Fruit fly (Drosophila melanogaster) whole organism, wandering third instar larva: ENCODE measurements around the gene Plp.
A peak's percentile ranks its signal among the peaks of the same experiment; 100 is the strongest.

Experiments used
- CG9705 ChIP-seq: fragments of 200-800 bp; sonication (Bioruptor generic); optimal IDR thresholded peaks from 2 replicates; lab custom pipeline; 2018; ENCODE audit warnings: missing biosample characterization, mild to moderate bottlenecking, missing genetic modification characterization
- CrebA ChIP-seq: fragments of 200-800 bp; sonication (Bioruptor generic); optimal IDR thresholded peaks from 2 replicates; lab custom pipeline; 2016; ENCODE audit warnings: missing biosample characterization, mild to moderate bottlenecking, missing genetic modification characterization, borderline replicate concordance
- Dif ChIP-seq: fragments of 200-275, 200-300 bp; sonication (Bioruptor generic); optimal IDR thresholded peaks from 2 replicates; lab custom pipeline; 2018; ENCODE audit warnings: missing biosample characterization, missing genetic modification characterization; ENCODE audit not compliant: partially characterized antibody
- GATAd ChIP-seq: sonication (Bioruptor generic); optimal IDR thresholded peaks from 2 replicates; lab custom pipeline; 2016; ENCODE audit warnings: missing biosample characterization, missing genetic modification characterization
- HLH106 ChIP-seq: fragments of 200-800 bp; optimal IDR thresholded peaks from 3 replicates; lab custom pipeline; 2019; ENCODE audit warnings: missing biosample characterization, mild to moderate bottlenecking, missing genetic modification characterization, moderate library complexity
- Hnf4 ChIP-seq: fragments of 200-800 bp; sonication (Bioruptor generic); optimal IDR thresholded peaks from 2 replicates; lab custom pipeline; 2016; ENCODE audit warnings: missing biosample characterization, mild to moderate bottlenecking, missing genetic modification characterization
- Hr83 ChIP-seq: fragments of 200-300 bp; sonication (Bioruptor generic); optimal IDR thresholded peaks from 2 replicates; lab custom pipeline; 2016; ENCODE audit warnings: missing biosample characterization, mild to moderate bottlenecking, missing genetic modification characterization, moderate library complexity; ENCODE audit not compliant: poor library complexity, severe bottlenecking
- Jra ChIP-seq: sonication (Bioruptor generic); optimal IDR thresholded peaks from 2 replicates; lab custom pipeline; 2016; ENCODE audit warnings: missing biosample characterization, missing genetic modification characterization
- Mio ChIP-seq: sonication (Bioruptor generic); optimal IDR thresholded peaks from 2 replicates; lab custom pipeline; 2016; ENCODE audit warnings: missing biosample characterization, missing genetic modification characterization
- Myc ChIP-seq: fragments of >200 bp; optimal IDR thresholded peaks from 2 replicates; lab custom pipeline; 2017
- N ChIP-seq: fragments of >200 bp; optimal IDR thresholded peaks from 2 replicates; lab custom pipeline; 2018; ENCODE audit warnings: missing biosample characterization, missing external identifiers, missing genetic modification characterization
- Sp1 ChIP-seq: fragments of 200-800 bp; sonication (Bioruptor generic); optimal IDR thresholded peaks from 3 replicates; lab custom pipeline; 2019; ENCODE audit warnings: missing biosample characterization, mild to moderate bottlenecking, missing genetic modification characterization, moderate library complexity
- Vsx2 ChIP-seq: fragments of 200-300, 225-300 bp; sonication (Bioruptor generic); optimal IDR thresholded peaks from 2 replicates; lab custom pipeline; 2018; ENCODE audit warnings: missing biosample characterization, missing genetic modification characterization; ENCODE audit not compliant: partially characterized antibody
- br ChIP-seq: fragments of 200-800 bp; sonication (Bioruptor generic); optimal IDR thresholded peaks from 2 replicates; lab custom pipeline; 2016; ENCODE audit warnings: missing biosample characterization, missing genetic modification characterization
- brk ChIP-seq: fragments of 200-800 bp; sonication (Bioruptor generic); optimal IDR thresholded peaks from 2 replicates; lab custom pipeline; 2016; ENCODE audit warnings: missing biosample characterization, mild to moderate bottlenecking, missing genetic modification characterization
- dl ChIP-seq, 2 experiments: fragments of 175-275, 200-275 bp in 1 of 2; fragments of 200-275 bp in 1 of 2; sonication (Bioruptor generic); optimal IDR thresholded peaks; lab custom pipeline; 2018; ENCODE audit warnings: mild to moderate bottlenecking in 2 of 2, missing biosample characterization in 2 of 2, missing genetic modification characterization in 2 of 2, moderate library complexity in 2 of 2; ENCODE audit not compliant: partially characterized antibody in 2 of 2, insufficient read depth in 1 of 2
- dsf ChIP-seq: sonication (Bioruptor generic); optimal IDR thresholded peaks from 2 replicates; lab custom pipeline; 2016; ENCODE audit warnings: missing biosample characterization, missing genetic modification characterization, borderline replicate concordance
- fru ChIP-seq: fragments of 200-800 bp; sonication (Bioruptor generic); optimal IDR thresholded peaks from 3 replicates; lab custom pipeline; 2016; ENCODE audit warnings: missing biosample characterization, mild to moderate bottlenecking, missing genetic modification characterization
- h ChIP-seq: fragments of 200-800 bp; sonication (Bioruptor generic); optimal IDR thresholded peaks from 3 replicates; lab custom pipeline; 2016; ENCODE audit warnings: missing biosample characterization, mild to moderate bottlenecking, missing genetic modification characterization
- pan ChIP-seq: fragments of >200 bp; optimal IDR thresholded peaks from 2 replicates; lab custom pipeline; 2017
- psq ChIP-seq: fragments of 200-800 bp; sonication (Bioruptor generic); optimal IDR thresholded peaks from 3 replicates; lab custom pipeline; 2017; ENCODE audit warnings: missing biosample characterization, mild to moderate bottlenecking, missing genetic modification characterization, moderate library complexity
- rgr ChIP-seq: fragments of 200-800 bp; sonication (Bioruptor generic); optimal IDR thresholded peaks from 3 replicates; lab custom pipeline; 2016; ENCODE audit warnings: missing biosample characterization, mild to moderate bottlenecking, missing genetic modification characterization
- sv ChIP-seq: fragments of 200-800 bp; sonication (Bioruptor generic); optimal IDR thresholded peaks from 3 replicates; lab custom pipeline; 2016; ENCODE audit warnings: missing biosample characterization, missing genetic modification characterization
- tai ChIP-seq: sonication (Bioruptor generic); optimal IDR thresholded peaks from 2 replicates; lab custom pipeline; 2016; ENCODE audit warnings: missing biosample characterization, missing genetic modification characterization
- usp ChIP-seq: fragments of >200 bp; optimal IDR thresholded peaks from 2 replicates; lab custom pipeline; 2017; ENCODE audit warnings: missing biosample characterization, missing genetic modification characterization
- woc ChIP-seq: sonication (Bioruptor generic); optimal IDR thresholded peaks from 2 replicates; lab custom pipeline; 2016; ENCODE audit warnings: missing biosample characterization, mild to moderate bottlenecking, missing genetic modification characterization

Gene Plp

dm6 chr3L:15089887-15090679, 4.4 kb downstream of the Plp start:
- TF ChIP-seq h: no peak
- TF ChIP-seq dl (GFP tag; optimal IDR thresholded peaks at IDR 0.05; lab: Kevin White, UChicago; ENCODE audit: insufficient read depth in 1 of 2, partially characterized antibody in 2 of 2): no peak

- TF ChIP-seq brk (GFP tag; lab: Kevin White, UChicago) (no peak), br (GFP tag; lab: Kevin White, UChicago) (no peak), HLH106 (tag; lab: Kevin White, UChicago) (no peak), tai (GFP tag; lab: Kevin White, UChicago) (no peak), Jra (GFP tag; lab: Kevin White, UChicago) (no peak), GATAd (GFP tag; lab: Kevin White, UChicago) (no peak), N (GFP tag; lab: Kevin White, UChicago) (no peak), Hnf4 (no peak), Hr83 (GFP tag; lab: Kevin White, UChicago) (no peak), sv (no peak)
These were observed 5.3 kb downstream of the Plp start for dm6 chr3L:15089083-15089704.

- TF ChIP-seq Vsx2 (GFP tag; lab: Kevin White, UChicago) (no peak), Myc (lab: Kevin White, UChicago) (no peak), sv (no peak), pan (lab: Kevin White, UChicago) (no peak), psq (GFP tag; lab: Kevin White, UChicago) (no peak), Hr83 (GFP tag; lab: Kevin White, UChicago) (no peak), dsf (GFP tag; lab: Kevin White, UChicago) (no peak), Jra (GFP tag; lab: Kevin White, UChicago) (no peak), HLH106 (tag; lab: Kevin White, UChicago) (no peak), dl (GFP tag; optimal IDR thresholded peaks at IDR 0.05; lab: Kevin White, UChicago; ENCODE audit: insufficient read depth in 1 of 2, partially characterized antibody in 2 of 2) (no peak), Dif (GFP tag; lab: Kevin White, UChicago) (no peak), br (GFP tag; lab: Kevin White, UChicago) (no peak), h (no peak)
These were observed 6.2 kb downstream of the Plp start for dm6 chr3L:15088285-15088684.

dm6 chr3L:15084288-15084687, 10.2 kb downstream of the Plp start:
- TF ChIP-seq woc (GFP tag; lab: Kevin White, UChicago): no peak
- TF ChIP-seq dsf (GFP tag; lab: Kevin White, UChicago): no peak
- no peak for TF ChIP-seq usp (GFP tag; lab: Kevin White, UChicago)
- no peak for TF ChIP-seq CrebA (GFP tag; lab: Kevin White, UChicago)

dm6 chr3L:15079278-15079677, 15.2 kb downstream of the Plp start:
- TF ChIP-seq Hr83 (GFP tag; lab: Kevin White, UChicago) (no peak), h (no peak), rgr (no peak), Jra (GFP tag; lab: Kevin White, UChicago) (no peak), CrebA (GFP tag; lab: Kevin White, UChicago) (no peak), Hnf4 (no peak), brk (GFP tag; lab: Kevin White, UChicago) (no peak), Myc (lab: Kevin White, UChicago) (peak; percentile 5), usp (GFP tag; lab: Kevin White, UChicago) (no peak), dl (GFP tag; optimal IDR thresholded peaks at IDR 0.05; lab: Kevin White, UChicago; ENCODE audit: insufficient read depth in 1 of 2, partially characterized antibody in 2 of 2) (peak in 1 of 2 experiments; percentile 35), Vsx2 (GFP tag; lab: Kevin White, UChicago) (peak; percentile 9), br (GFP tag; lab: Kevin White, UChicago) (no peak), CG9705 (GFP tag; lab: Kevin White, UChicago) (no peak), dsf (GFP tag; lab: Kevin White, UChicago) (no peak), HLH106 (tag; lab: Kevin White, UChicago) (no peak), Dif (GFP tag; lab: Kevin White, UChicago) (peak; percentile 65), Sp1 (GFP tag; lab: Kevin White, UChicago) (no peak), Mio (no peak), fru (peak; percentile 60)
- TF ChIP-seq, all 38 proteins: peak for 5
